Fruit fly (Drosophila melanogaster) whole organism, prepupa: ENCODE measurements around the gene CG14277.

ENCODE experiments used
- CG10631 ChIP-seq: fragments of 200-800 bp; sonication (Bioruptor generic); optimal IDR thresholded peaks from 2 replicates; lab custom pipeline; 2016; ENCODE audit warnings: missing biosample characterization, missing genetic modification characterization
- CG10669 ChIP-seq: fragments of 200-800 bp; sonication (Bioruptor generic); optimal IDR thresholded peaks from 3 replicates; lab custom pipeline; 2018; ENCODE audit warnings: missing biosample characterization, mild to moderate bottlenecking, missing genetic modification characterization, moderate library complexity
- CG11762 ChIP-seq: fragments of 200-800 bp; sonication (Bioruptor generic); optimal IDR thresholded peaks from 3 replicates; lab custom pipeline; 2016; ENCODE audit warnings: missing biosample characterization, missing genetic modification characterization; ENCODE audit not compliant: insufficient read depth
- CG15336 ChIP-seq: fragments of 200-800 bp; sonication (Bioruptor generic); IDR thresholded peaks from 2 replicates; pipeline ENCODE4 v1.3.6; 2022; ENCODE audit warnings: missing biosample characterization, missing genetic modification characterization
- CG1621 ChIP-seq: fragments of 200-800 bp; sonication (Bioruptor generic); optimal IDR thresholded peaks from 3 replicates; lab custom pipeline; 2018; ENCODE audit warnings: missing biosample characterization, mild to moderate bottlenecking, missing genetic modification characterization
- CG16779 ChIP-seq: fragments of 200-800 bp; sonication (Bioruptor generic); optimal IDR thresholded peaks from 3 replicates; lab custom pipeline; 2017; ENCODE audit warnings: missing biosample characterization, mild to moderate bottlenecking, missing genetic modification characterization
- CG3032 ChIP-seq: fragments of 200-800 bp; optimal IDR thresholded peaks from 2 replicates; lab custom pipeline; 2019; ENCODE audit warnings: missing biosample characterization, mild to moderate bottlenecking, missing genetic modification characterization, moderate library complexity
- CG31627 ChIP-seq: fragments of 200-800 bp; sonication (Bioruptor generic); optimal IDR thresholded peaks from 3 replicates; lab custom pipeline; 2016; ENCODE audit warnings: missing biosample characterization, missing genetic modification characterization
- CG32006 ChIP-seq: fragments of 200-800 bp; sonication (Bioruptor generic); optimal IDR thresholded peaks from 3 replicates; lab custom pipeline; 2017; ENCODE audit warnings: missing biosample characterization, mild to moderate bottlenecking, missing genetic modification characterization
- CG34406 ChIP-seq: fragments of 200-800 bp; sonication (Bioruptor generic); optimal IDR thresholded peaks from 3 replicates; lab custom pipeline; 2016; ENCODE audit warnings: missing biosample characterization, missing genetic modification characterization
- CG3919 ChIP-seq: fragments of 200-800 bp; sonication (Bioruptor generic); optimal IDR thresholded peaks from 3 replicates; lab custom pipeline; 2016; ENCODE audit warnings: missing biosample characterization, missing genetic modification characterization
- CG6163 ChIP-seq: fragments of 200-800 bp; sonication (Bioruptor generic); IDR thresholded peaks from 3 replicates; pipeline ENCODE4 v1.3.6; 2022; ENCODE audit warnings: missing biosample characterization, missing genetic modification characterization
- CG6808 ChIP-seq: fragments of 200-800 bp; sonication (Bioruptor generic); optimal IDR thresholded peaks from 3 replicates; lab custom pipeline; 2017; ENCODE audit warnings: missing biosample characterization, missing genetic modification characterization, mild to moderate bottlenecking, moderate library complexity, missing genetic modification reagents
- CG8119 ChIP-seq: fragments of 200-800 bp; sonication (Bioruptor generic); IDR thresholded peaks from 3 replicates; pipeline ENCODE4 v1.3.6; 2022; ENCODE audit warnings: missing biosample characterization, missing genetic modification characterization
- CG8319 ChIP-seq: fragments of 200-800 bp; sonication (Bioruptor generic); optimal IDR thresholded peaks from 3 replicates; lab custom pipeline; 2016; ENCODE audit warnings: missing biosample characterization, missing genetic modification characterization
- CG8632 ChIP-seq: fragments of 200-800 bp; sonication (Bioruptor generic); optimal IDR thresholded peaks from 3 replicates; lab custom pipeline; 2016; ENCODE audit warnings: missing biosample characterization, missing genetic modification characterization
- CG9139 ChIP-seq: fragments of 200-800 bp; sonication (Bioruptor generic); optimal IDR thresholded peaks from 3 replicates; lab custom pipeline; 2017; ENCODE audit warnings: missing biosample characterization, mild to moderate bottlenecking, missing genetic modification characterization
- Eip78C ChIP-seq: fragments of 200-800 bp; sonication (Bioruptor generic); peaks from one replicate; lab custom pipeline; 2016; ENCODE audit warnings: missing biosample characterization, missing genetic modification characterization
- Ets96B ChIP-seq: fragments of 200-800 bp; optimal IDR thresholded peaks from 2 replicates; lab custom pipeline; 2019; ENCODE audit warnings: missing biosample characterization, mild to moderate bottlenecking, missing genetic modification characterization, moderate library complexity
- Gug ChIP-seq: fragments of 200-800 bp; sonication (Bioruptor generic); IDR thresholded peaks from 2 replicates; pipeline ENCODE4 v1.3.6; 2022; ENCODE audit warnings: missing biosample characterization, missing genetic modification characterization
- Lpt ChIP-seq: fragments of 200-800 bp; sonication (Bioruptor generic); optimal IDR thresholded peaks from 3 replicates; lab custom pipeline; 2016; ENCODE audit warnings: missing biosample characterization, missing genetic modification characterization
- Met ChIP-seq: fragments of 200-800 bp; sonication (Bioruptor generic); optimal IDR thresholded peaks from 3 replicates; lab custom pipeline; 2016; ENCODE audit warnings: missing biosample characterization, missing genetic modification characterization
- OdsH ChIP-seq: fragments of 200-800 bp; sonication (Bioruptor generic); optimal IDR thresholded peaks from 3 replicates; lab custom pipeline; 2016; ENCODE audit warnings: missing biosample characterization, missing genetic modification characterization
- Smox ChIP-seq: fragments of 200-800 bp; sonication (Bioruptor generic); optimal IDR thresholded peaks from 3 replicates; lab custom pipeline; 2016; ENCODE audit warnings: missing biosample characterization, missing genetic modification characterization
- Sox102F ChIP-seq: fragments of 200-800 bp; sonication (Bioruptor generic); optimal IDR thresholded peaks from 2 replicates; lab custom pipeline; 2016; ENCODE audit warnings: missing biosample characterization, mild to moderate bottlenecking, missing genetic modification characterization
- Sox14 ChIP-seq: fragments of 200-800 bp; sonication (Bioruptor generic); optimal IDR thresholded peaks from 3 replicates; lab custom pipeline; 2016; ENCODE audit warnings: missing biosample characterization, missing genetic modification characterization
- Sox15 ChIP-seq: fragments of 200-800 bp; sonication (Bioruptor generic); optimal IDR thresholded peaks from 3 replicates; lab custom pipeline; 2016; ENCODE audit warnings: missing biosample characterization, missing genetic modification characterization
- achi ChIP-seq: fragments of 200-800 bp; sonication (Bioruptor generic); optimal IDR thresholded peaks from 3 replicates; lab custom pipeline; 2016; ENCODE audit warnings: missing biosample characterization, missing genetic modification characterization
- cyc ChIP-seq: fragments of 200-800 bp; sonication (Bioruptor generic); optimal IDR thresholded peaks from 3 replicates; lab custom pipeline; 2016; ENCODE audit warnings: missing biosample characterization, missing genetic modification characterization
- dac ChIP-seq: fragments of 200-800 bp; sonication (Bioruptor generic); optimal IDR thresholded peaks from 2 replicates; lab custom pipeline; 2017; ENCODE audit warnings: missing biosample characterization, mild to moderate bottlenecking, missing genetic modification characterization
- dsx ChIP-seq: fragments of 200-800 bp; optimal IDR thresholded peaks from 3 replicates; lab custom pipeline; 2019; ENCODE audit warnings: missing biosample characterization, mild to moderate bottlenecking, missing genetic modification characterization, moderate library complexity; ENCODE audit not compliant: poor library complexity, severe bottlenecking
- eg ChIP-seq: fragments of 200-800 bp; sonication (Bioruptor generic); IDR thresholded peaks from 3 replicates; pipeline ENCODE4 v1.3.6; 2022; ENCODE audit warnings: missing biosample characterization, missing genetic modification characterization
- esn ChIP-seq: fragments of 200-800 bp; sonication (Bioruptor generic); optimal IDR thresholded peaks from 2 replicates; lab custom pipeline; 2016; ENCODE audit warnings: missing biosample characterization, mild to moderate bottlenecking, missing genetic modification characterization, moderate library complexity
- fd85E ChIP-seq: fragments of 200-800 bp; sonication (Bioruptor generic); optimal IDR thresholded peaks from 3 replicates; lab custom pipeline; 2016; ENCODE audit warnings: missing biosample characterization, missing genetic modification characterization
- fkh ChIP-seq: fragments of 200-800 bp; sonication (Bioruptor generic); optimal IDR thresholded peaks from 3 replicates; lab custom pipeline; 2017; ENCODE audit warnings: missing biosample characterization, mild to moderate bottlenecking, missing genetic modification characterization, moderate library complexity
- lz ChIP-seq: fragments of 200-800 bp; sonication (Bioruptor generic); optimal IDR thresholded peaks from 3 replicates; lab custom pipeline; 2016; ENCODE audit warnings: missing biosample characterization, missing genetic modification characterization
- salr ChIP-seq, 2 experiments: fragments of 200-800 bp; sonication (Bioruptor generic); optimal IDR thresholded peaks; 3 replicates each; lab custom pipeline; 2016 to 2018; ENCODE audit warnings: missing biosample characterization in 2 of 2, missing genetic modification characterization in 2 of 2, mild to moderate bottlenecking in 1 of 2
- spab ChIP-seq: fragments of 200-800 bp; sonication (Bioruptor generic); optimal IDR thresholded peaks from 2 replicates; lab custom pipeline; 2017; ENCODE audit warnings: missing biosample characterization, mild to moderate bottlenecking, missing genetic modification characterization, missing genetic modification reagents
- ss ChIP-seq, 2 experiments: fragments of 200-800 bp; sonication (Bioruptor generic); optimal IDR thresholded peaks; 2 replicates in 1 of 2; 3 replicates in 1 of 2; lab custom pipeline; 2017 to 2018; ENCODE audit warnings: mild to moderate bottlenecking in 2 of 2, missing biosample characterization in 2 of 2, missing genetic modification characterization in 2 of 2, moderate library complexity in 1 of 2
- svp ChIP-seq: fragments of 200-800 bp; sonication (Bioruptor generic); peaks from one replicate; lab custom pipeline; 2016; ENCODE audit warnings: missing biosample characterization, missing genetic modification characterization
- topi ChIP-seq: fragments of 200-800 bp; sonication (Bioruptor generic); optimal IDR thresholded peaks from 3 replicates; lab custom pipeline; 2016; ENCODE audit warnings: missing biosample characterization, missing genetic modification characterization
- vri ChIP-seq: fragments of 200-800 bp; sonication (Bioruptor generic); optimal IDR thresholded peaks from 3 replicates; lab custom pipeline; 2016; ENCODE audit warnings: missing biosample characterization, mild to moderate bottlenecking, missing genetic modification characterization

CG14277 gene

dm6 chr2L:8266145-8266544 lies 23.9 kb downstream of the CG14277 start (continued):
- TF ChIP-seq lz (peak; percentile 37), OdsH (GFP tag; lab: Kevin White, UChicago) (peak; percentile 83), CG10631 (GFP tag; lab: Kevin White, UChicago) (peak; percentile 81), CG8319 (GFP tag; lab: Kevin White, UChicago) (peak; percentile 53), spab (peak; percentile 74), CG6163 (GFP tag; lab: Robert Waterston, UW) (peak; percentile 72; the same call in 2 of the 3 replicates), CG10669 (GFP tag; lab: Kevin White, UChicago) (peak; percentile 77), CG1621 (tag; lab: Kevin White, UChicago) (no peak), ss (GFP tag; optimal IDR thresholded peaks at IDR 0.05; lab: Kevin White, UChicago) (peak; percentile 78 to 87), eg (peak; percentile 84), CG8119 (GFP tag; lab: Robert Waterston, UW) (peak; percentile 92), CG11762 (GFP tag; lab: Kevin White, UChicago) (peak; percentile 76), Gug (GFP tag; lab: Robert Waterston, UW) (peak; percentile 50; the same call in 1 of the 2 replicates), vri (GFP tag; lab: Kevin White, UChicago) (no peak)

dm6 chr2L:8266670-8267435 lies 24.6 kb downstream of the CG14277 start:
- TF ChIP-seq dsx (GFP tag; lab: Kevin White, UChicago) (peak; percentile 14), CG31627 (GFP tag; lab: Kevin White, UChicago) (no peak), CG1621 (tag; lab: Kevin White, UChicago) (no peak), CG32006 (GFP tag; lab: Kevin White, UChicago) (no peak), CG6163 (GFP tag; lab: Robert Waterston, UW) (peak; percentile 39; the same call in 2 of the 3 replicates), Sox14 (GFP tag; lab: Kevin White, UChicago) (no peak), Sox102F (GFP tag; lab: Kevin White, UChicago) (no peak)

DNA sequence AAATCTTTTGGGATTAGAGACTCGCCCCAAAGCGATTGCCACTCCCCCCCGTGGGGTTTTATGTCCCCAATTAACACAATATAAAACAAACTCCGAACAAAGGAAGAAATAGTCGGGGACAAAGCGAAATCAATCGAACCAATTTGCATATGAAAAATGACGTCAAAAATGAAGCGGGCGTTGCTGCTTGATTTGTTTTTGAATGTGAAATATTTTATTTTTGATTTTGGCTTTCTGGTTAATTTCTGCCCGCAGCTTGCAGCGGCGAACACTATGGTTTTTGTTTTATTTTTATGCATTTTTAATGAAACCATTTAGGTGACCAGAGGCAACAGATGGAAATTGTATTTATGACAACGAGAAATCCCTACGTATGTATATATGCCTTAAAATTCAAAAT lies 26.4 kb downstream of the CG14277 start:
- TF ChIP-seq CG6163 (GFP tag; lab: Robert Waterston, UW) (no peak), dac (no peak), OdsH (GFP tag; lab: Kevin White, UChicago) (no peak), Gug (GFP tag; lab: Robert Waterston, UW) (no peak)
- TF ChIP-seq, all 60 proteins: peak for 0

DNA sequence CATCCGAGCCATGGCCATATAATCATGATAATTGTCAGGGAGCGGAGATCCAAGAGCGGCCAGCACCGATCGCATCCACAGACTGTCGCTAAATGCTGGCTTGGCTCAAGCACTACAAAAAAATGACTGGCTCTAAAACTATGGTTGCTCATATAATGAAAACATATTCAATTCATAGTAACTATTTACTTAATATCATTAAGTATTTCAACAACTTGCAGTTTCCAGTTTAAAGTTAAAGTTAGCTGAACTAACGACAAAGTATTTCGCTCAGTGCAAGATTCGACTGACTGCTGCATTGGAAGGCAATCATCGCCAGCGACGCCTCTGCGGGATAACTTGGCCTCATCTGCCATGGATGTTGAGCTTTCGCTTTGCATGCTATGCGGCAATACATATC lies 28.6 kb downstream of the CG14277 start:
- TF ChIP-seq CG10631 (GFP tag; lab: Kevin White, UChicago) (peak; percentile 72), Eip78C (GFP tag; lab: Kevin White, UChicago) (peak; percentile 88), Met (GFP tag; lab: Kevin White, UChicago) (peak; percentile 35), fkh (GFP tag; lab: Kevin White, UChicago) (no peak), Lpt (peak; percentile 55), CG8632 (peak; percentile 31), CG31627 (GFP tag; lab: Kevin White, UChicago) (no peak), CG3919 (GFP tag; lab: Kevin White, UChicago) (peak; percentile 65), cyc (peak; percentile 45), CG9139 (GFP tag; lab: Kevin White, UChicago) (no peak), Sox15 (no peak), CG16779 (tag; lab: Kevin White, UChicago) (peak; percentile 49), OdsH (GFP tag; lab: Kevin White, UChicago) (peak; percentile 61), CG3032 (peak; percentile 44), CG8319 (GFP tag; lab: Kevin White, UChicago) (peak; percentile 24), salr (GFP tag; optimal IDR thresholded peaks at IDR 0.05; lab: Kevin White, UChicago) (peak; percentile 29 to 53), lz (peak; percentile 8), CG34406 (peak; percentile 27), fd85E (GFP tag; lab: Kevin White, UChicago) (no peak), svp (peak; percentile 43), achi (GFP tag; lab: Kevin White, UChicago) (peak; percentile 72), esn (GFP tag; lab: Kevin White, UChicago) (peak; percentile 37), CG6163 (GFP tag; lab: Robert Waterston, UW) (peak; percentile 82), Ets96B (tag; lab: Kevin White, UChicago) (peak; percentile 59), Smox (GFP tag; lab: Kevin White, UChicago) (no peak), CG15336 (GFP tag; lab: Robert Waterston, UW) (peak; percentile 92), topi (GFP tag; lab: Kevin White, UChicago) (peak; percentile 41), CG6808 (GFP tag; lab: Kevin White, UChicago) (peak; percentile 61), CG8119 (GFP tag; lab: Robert Waterston, UW) (peak; percentile 84)
